Fruit fly (Drosophila melanogaster): ENCODE results near the gene CG17751.

Gene CG17751

dm6 chr3R:19598855-19599254 lies 8.2 kb upstream of the CG17751 start, which contains the start of gene Cpr92A:
Gene Cpr92A (minus strand): TSS chr3R:19598955.
- TF ChIP-seq CG3407 (GFP tag; optimal IDR thresholded peaks at IDR 0.05) (no peak), slp2 (GFP tag; optimal IDR thresholded peaks at IDR 0.05) (no peak), ash1 (GFP tag; optimal IDR thresholded peaks at IDR 0.05) (no peak), shn (GFP tag; optimal IDR thresholded peaks at IDR 0.05) (no peak), repo (GFP tag; optimal IDR thresholded peaks at IDR 0.05) (no peak), crp (GFP tag; optimal IDR thresholded peaks at IDR 0.05) (no peak), tio (GFP tag; optimal IDR thresholded peaks at IDR 0.05) (no peak), Ssrp (tag; optimal IDR thresholded peaks at IDR 0.05) (no peak), slbo (GFP tag; IDR thresholded peaks at IDR 0.05) (no peak), chinmo (GFP tag; IDR thresholded peaks at IDR 0.05; ENCODE audit: partially characterized antibody) (no peak), CG1602 (GFP tag; optimal IDR thresholded peaks at IDR 0.05) (no peak), CG5245 (GFP tag; optimal IDR thresholded peaks at IDR 0.05) (no peak), Fer2 (tag; optimal IDR thresholded peaks at IDR 0.05) (no peak), Fer1 (GFP tag; optimal IDR thresholded peaks at IDR 0.05) (no peak), Optix (GFP tag; IDR thresholded peaks at IDR 0.05) (no peak)

- TF ChIP-seq luna (GFP tag; optimal IDR thresholded peaks at IDR 0.05) (no peak), otp (GFP tag; IDR thresholded peaks at IDR 0.05) (no peak), ken (GFP tag; IDR thresholded peaks at IDR 0.05) (no peak), CG3838 (GFP tag; optimal IDR thresholded peaks at IDR 0.05) (no peak), Gug (GFP tag; IDR thresholded peaks at IDR 0.05) (no peak), CG2199 (GFP tag; IDR thresholded peaks at IDR 0.05) (no peak), exex (tag; optimal IDR thresholded peaks at IDR 0.05) (no peak), CG6791 (GFP tag; IDR thresholded peaks at IDR 0.05; ENCODE audit: partially characterized antibody) (no peak), CG13424 (tag; optimal IDR thresholded peaks at IDR 0.05) (no peak), CG16863 (GFP tag; optimal IDR thresholded peaks at IDR 0.05) (no peak), Eip74EF (GFP tag; optimal IDR thresholded peaks at IDR 0.05) (no peak), CG15269 (tag; optimal IDR thresholded peaks at IDR 0.05) (no peak), CG31365 (tag; optimal IDR thresholded peaks at IDR 0.05) (no peak), CG1233 (GFP tag; optimal IDR thresholded peaks at IDR 0.05) (no peak), bigmax (GFP tag; optimal IDR thresholded peaks at IDR 0.05) (no peak), chinmo (GFP tag; IDR thresholded peaks at IDR 0.05; ENCODE audit: partially characterized antibody) (no peak), Dek (tag; optimal IDR thresholded peaks at IDR 0.05) (no peak), Oaz (GFP tag; IDR thresholded peaks at IDR 0.05) (no peak)
These were observed 6.7 kb upstream of the CG17751 start, which contains the start of gene CG7333 for dm6 chr3R:19600335-19600734. Gene CG7333 (plus strand): TSS chr3R:19600635.

DNA sequence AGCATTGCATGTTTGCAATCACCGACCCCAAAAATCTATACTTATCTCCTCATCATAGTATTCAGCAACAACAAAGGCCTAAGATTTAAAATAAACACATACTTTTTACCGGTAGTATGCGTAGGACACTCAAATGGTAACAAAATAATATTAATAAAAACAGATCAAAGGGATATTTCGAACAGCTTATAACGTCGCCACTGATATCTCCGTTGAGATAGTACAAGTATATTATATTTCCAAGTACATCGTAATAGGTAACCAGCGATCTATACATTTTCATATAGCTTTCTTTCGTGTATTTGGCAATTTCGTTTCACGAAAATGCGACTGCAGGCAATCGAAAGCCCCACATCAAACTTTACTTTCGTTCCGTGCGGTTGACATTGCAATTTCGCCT lies 4.1 kb upstream of the CG17751 start, which contains the start of gene CG7342:
TSS of gene CG7342 (plus strand) at position 380 of the 400 bp plus-strand sequence.
- TF ChIP-seq az2 (GFP tag; optimal IDR thresholded peaks at IDR 0.05) = no peak
- TF ChIP-seq lbe (GFP tag; optimal IDR thresholded peaks at IDR 0.05) = peak; percentile 53

DNA sequence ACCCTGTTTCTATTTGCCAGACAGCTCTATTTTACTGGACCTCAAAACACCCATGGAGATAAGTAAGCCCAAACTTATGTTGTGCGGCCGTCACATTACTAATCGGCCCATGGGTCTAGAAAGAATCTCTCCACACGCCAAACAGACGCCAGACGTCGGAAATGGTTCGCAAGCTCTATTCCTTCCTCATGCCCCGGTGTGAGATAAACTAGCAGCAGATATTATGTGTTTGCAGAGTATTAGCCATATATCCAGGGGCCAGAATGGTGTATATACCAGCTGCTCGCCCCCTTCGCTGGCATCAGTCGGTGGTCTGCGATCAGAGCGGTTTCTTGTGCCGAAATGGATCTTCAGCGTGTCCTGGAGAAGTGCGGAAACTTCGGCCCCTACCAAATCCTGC lies 2.9 kb downstream of the CG17751 start, which contains the start of gene CG17752:
TSS of gene CG17752 (plus strand) at position 301 of the 400 bp plus-strand sequence.
- TF ChIP-seq CG17186 (GFP tag; optimal IDR thresholded peaks at IDR 0.05) (no peak), CG12769 (tag; optimal IDR thresholded peaks at IDR 0.05) (no peak), amos (GFP tag; IDR thresholded peaks at IDR 0.05; ENCODE audit: partially characterized antibody) (no peak), ems (GFP tag; optimal IDR thresholded peaks at IDR 0.05) (no peak), CG33557 (GFP tag; optimal IDR thresholded peaks at IDR 0.05) (no peak), Xbp1 (GFP tag; optimal IDR thresholded peaks at IDR 0.05) (no peak), ken (GFP tag; IDR thresholded peaks at IDR 0.05) (no peak)
